Worm (Caenorhabditis elegans) whole organism, L1 larva: Measurements from ENCODE around the gene suf-1.

ENCODE experiments used
- dsc-1 ChIP-seq: sonication (generic microtip); optimal IDR thresholded peaks from 2 replicates; lab custom pipeline; 2016; ENCODE audit warnings: mild to moderate bottlenecking, missing genetic modification characterization, missing compliant biosample characterization
- fos-1 ChIP-seq: fragments of 150-350 bp; optimal IDR thresholded peaks from 2 replicates; lab custom pipeline; 2014; ENCODE audit warnings: missing biosample characterization, missing genetic modification characterization
- hpl-2 ChIP-seq: fragments of 150-350 bp; optimal IDR thresholded peaks from 2 replicates; lab custom pipeline; 2014; ENCODE audit warnings: missing biosample characterization, missing genetic modification reagents, missing genetic modification characterization
- jun-1 ChIP-seq: fragments of 150-350 bp; optimal IDR thresholded peaks from 2 replicates; lab custom pipeline; 2014; ENCODE audit warnings: missing biosample characterization, missing genetic modification reagents, missing genetic modification characterization
- nhr-237 ChIP-seq: fragments of 150-350 bp; optimal IDR thresholded peaks from 2 replicates; lab custom pipeline; 2014; ENCODE audit warnings: missing biosample characterization, missing genetic modification characterization
- nhr-28 ChIP-seq: fragments of 150-350 bp; optimal IDR thresholded peaks from 2 replicates; lab custom pipeline; 2014; ENCODE audit warnings: missing biosample characterization, missing genetic modification characterization

- TF ChIP-seq jun-1 (tag; lab: Kevin White, UChicago), result no peak
- no peak for TF ChIP-seq fos-1 (tag; lab: Kevin White, UChicago)
- no peak for TF ChIP-seq dsc-1 (tag; lab: Kevin White, UChicago)
- TF ChIP-seq nhr-28 (tag; lab: Kevin White, UChicago), result no peak
- TF ChIP-seq nhr-237 (tag; lab: Kevin White, UChicago), result no peak
- TF ChIP-seq hpl-2 (GFP tag; lab: Kevin White, UChicago), result no peak
These were observed 41.6 kb upstream of the suf-1 start, which contains the start of gene F54C9.14 for ce11 chrII:8562002-8562401.
